Worm (Caenorhabditis elegans): ENCODE measurements around the gene T19C4.1.
A peak's percentile ranks its signal among the peaks of the same experiment; 100 is the strongest.

Gene T19C4.1

DNA sequence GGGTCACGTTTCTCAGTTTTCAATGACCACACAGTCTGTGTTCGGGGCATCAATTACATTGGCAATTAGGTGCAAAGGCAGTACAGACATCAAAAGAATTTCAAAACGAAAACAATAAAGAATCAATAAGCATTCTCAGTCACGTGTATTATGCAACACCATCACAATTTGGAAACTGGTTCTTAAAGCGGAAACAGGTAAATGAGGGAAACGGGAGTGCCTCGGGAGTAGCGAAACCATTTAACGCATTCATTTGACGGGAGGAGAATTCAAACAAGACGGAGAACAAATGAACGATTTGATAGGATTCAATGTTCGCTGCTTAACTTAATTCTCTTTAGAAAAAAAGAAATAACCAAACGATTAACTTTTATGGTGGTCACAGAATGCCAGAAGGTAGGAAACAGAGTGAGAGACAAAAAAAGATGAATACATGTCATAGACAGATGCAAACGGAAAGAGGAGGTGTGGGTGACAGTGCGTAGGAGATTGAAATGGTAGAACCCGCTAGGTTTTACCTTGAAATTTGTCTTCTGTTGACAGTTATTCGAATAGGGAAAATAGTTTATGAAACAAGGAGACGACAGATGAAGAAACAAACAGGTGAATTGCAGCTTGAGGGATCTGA lies 47.2 kb downstream of the T19C4.1 start (continued):
- TF ChIP-seq hpl-2 (GFP tag; optimal IDR thresholded peaks at IDR 0.05) = no peak
- TF ChIP-seq hlh-17 (GFP tag; optimal IDR thresholded peaks at IDR 0.05; ENCODE audit: borderline replicate concordance) = no peak
- TF ChIP-seq Y116A8C.19 (tag; optimal IDR thresholded peaks at IDR 0.05; ENCODE audit: borderline replicate concordance) = no peak
- TF ChIP-seq pqm-1 (tag; optimal IDR thresholded peaks at IDR 0.05) = no peak
- TF ChIP-seq C16A3.4 (tag; optimal IDR thresholded peaks at IDR 0.05) = peak; percentile 16
- TF ChIP-seq dpl-1 (GFP tag; optimal IDR thresholded peaks at IDR 0.05) = no peak
- no peak for TF ChIP-seq swsn-7 (tag; optimal IDR thresholded peaks at IDR 0.05)
- peak in 1 of 3 experiments; percentile 17 for TF ChIP-seq ceh-82 (tag; optimal IDR thresholded peaks at IDR 0.05)
- TF ChIP-seq unc-98 (GFP tag; IDR thresholded peaks at IDR 0.05) = no peak
- peak; percentile 28 for TF ChIP-seq mep-1 (tag; optimal IDR thresholded peaks at IDR 0.05)
- TF ChIP-seq ces-1 (GFP tag; optimal IDR thresholded peaks at IDR 0.05) = no peak
- peak in 1 of 2 experiments; percentile 21 for TF ChIP-seq lsy-2 (tag; optimal IDR thresholded peaks at IDR 0.05)
- TF ChIP-seq C34B4.2 (tag; optimal IDR thresholded peaks at IDR 0.05) = no peak
- no peak for TF ChIP-seq zag-1 (tag; optimal IDR thresholded peaks at IDR 0.05)
- no peak for TF ChIP-seq ceh-90 (tag; optimal IDR thresholded peaks at IDR 0.05)
- no peak for TF ChIP-seq ama-1 (optimal IDR thresholded peaks at IDR 0.05)
- no peak for TF ChIP-seq nhr-12 (tag; optimal IDR thresholded peaks at IDR 0.05)
- TF ChIP-seq nhr-19 (GFP tag; conservative IDR thresholded peaks at IDR 0.05) = no peak
- TF ChIP-seq nhr-237 (tag; optimal IDR thresholded peaks at IDR 0.05) = no peak
- TF ChIP-seq unc-62 (GFP tag; optimal IDR thresholded peaks at IDR 0.05) = no peak
- TF ChIP-seq ztf-4 (tag; optimal IDR thresholded peaks at IDR 0.05) = no peak
- no peak for TF ChIP-seq aha-1 (tag; optimal IDR thresholded peaks at IDR 0.05)
- TF ChIP-seq nhr-90 (tag; optimal IDR thresholded peaks at IDR 0.05; ENCODE audit: poor library complexity) = no peak
- TF ChIP-seq irx-1 (tag; optimal IDR thresholded peaks at IDR 0.05) = no peak
- no peak for TF ChIP-seq nhr-77 (tag; optimal IDR thresholded peaks at IDR 0.05)
- TF ChIP-seq lir-3 (tag; optimal IDR thresholded peaks at IDR 0.05; ENCODE audit: poor library complexity) = no peak
- TF ChIP-seq skn-1 (tag; optimal IDR thresholded peaks at IDR 0.05) = no peak
- TF ChIP-seq F16B12.6 (tag; optimal IDR thresholded peaks at IDR 0.05) = no peak
- TF ChIP-seq ztf-11 (tag; optimal IDR thresholded peaks at IDR 0.05) = no peak
- TF ChIP-seq nhr-71 (tag; optimal IDR thresholded peaks at IDR 0.05) = peak; percentile 48
- no peak for TF ChIP-seq lin-15B (tag; optimal IDR thresholded peaks at IDR 0.05)
- TF ChIP-seq fos-1 (tag; optimal IDR thresholded peaks at IDR 0.05) = no peak
- no peak for TF ChIP-seq isw-1 (GFP tag; IDR thresholded peaks at IDR 0.05)
- TF ChIP-seq grh-1 (GFP tag; IDR thresholded peaks at IDR 0.05) = peak; percentile 85
- TF ChIP-seq nhr-11 (tag; optimal IDR thresholded peaks at IDR 0.05) = no peak
- TF ChIP-seq snpc-4 (tag; optimal IDR thresholded peaks at IDR 0.05) = no peak
- TF ChIP-seq elt-3 (tag; optimal IDR thresholded peaks at IDR 0.05) = peak in 2 of 6 experiments; percentile 12 to 31
- peak; percentile 79 for TF ChIP-seq blmp-1 (tag; optimal IDR thresholded peaks at IDR 0.05)
- TF ChIP-seq ceh-88 (GFP tag; IDR thresholded peaks at IDR 0.05) = no peak
- no peak for TF ChIP-seq unc-86 (tag; optimal IDR thresholded peaks at IDR 0.05)

DNA sequence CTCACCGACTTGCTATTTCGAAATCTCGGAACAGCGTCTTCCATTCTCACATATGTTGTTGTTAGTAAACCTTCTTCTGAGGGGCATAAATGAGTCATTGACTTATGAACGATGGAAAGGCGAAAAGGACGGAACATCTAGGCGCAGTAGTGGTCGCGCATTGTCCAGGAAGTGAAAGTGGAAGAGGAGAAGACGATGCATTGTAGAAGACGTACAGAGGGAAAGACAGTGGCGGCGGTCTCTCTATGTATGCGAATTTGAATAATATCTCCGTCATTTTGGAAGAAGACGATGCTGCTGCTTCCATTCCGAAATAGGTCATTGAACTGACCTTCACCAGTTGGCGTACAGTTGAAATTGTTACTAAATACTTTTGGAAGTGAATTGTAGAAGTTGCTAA lies 48.6 kb downstream of the T19C4.1 start:
- no peak for TF ChIP-seq elt-3 (tag; optimal IDR thresholded peaks at IDR 0.05)
- TF ChIP-seq lin-13 (GFP tag; optimal IDR thresholded peaks at IDR 0.05) = no peak
- TF ChIP-seq blmp-1 (tag; optimal IDR thresholded peaks at IDR 0.05) = peak; percentile 95
- TF ChIP-seq tlp-1 (tag; optimal IDR thresholded peaks at IDR 0.05) = no peak
- peak in 1 of 3 experiments; percentile 8 for TF ChIP-seq ceh-82 (tag; optimal IDR thresholded peaks at IDR 0.05)
- TF ChIP-seq ztf-4 (tag; optimal IDR thresholded peaks at IDR 0.05) = no peak
- TF ChIP-seq unc-86 (tag; optimal IDR thresholded peaks at IDR 0.05) = no peak
- TF ChIP-seq zip-4 (GFP tag; optimal IDR thresholded peaks at IDR 0.05) = no peak
- TF ChIP-seq egl-27 (tag; optimal IDR thresholded peaks at IDR 0.05) = no peak
- TF ChIP-seq rnt-1 (tag; optimal IDR thresholded peaks at IDR 0.05) = no peak
- TF ChIP-seq tbx-2 (tag; optimal IDR thresholded peaks at IDR 0.05) = no peak
- TF ChIP-seq fkh-10 (GFP tag; optimal IDR thresholded peaks at IDR 0.05) = no peak
- no peak for TF ChIP-seq ceh-8 (GFP tag; optimal IDR thresholded peaks at IDR 0.05)
- TF ChIP-seq alr-1 (tag; optimal IDR thresholded peaks at IDR 0.05; ENCODE audit: borderline replicate concordance) = no peak
- no peak for TF ChIP-seq elt-2 (tag; optimal IDR thresholded peaks at IDR 0.05)
- no peak for TF ChIP-seq ama-1 (optimal IDR thresholded peaks at IDR 0.05)
- no peak for TF ChIP-seq nhr-76 (tag; optimal IDR thresholded peaks at IDR 0.05)
- no peak for TF ChIP-seq ets-5 (GFP tag; IDR thresholded peaks at IDR 0.05)
- no peak for TF ChIP-seq vab-15 (tag; optimal IDR thresholded peaks at IDR 0.05)
- no peak for TF ChIP-seq snpc-4 (tag; optimal IDR thresholded peaks at IDR 0.05)
- TF ChIP-seq mep-1 (tag; optimal IDR thresholded peaks at IDR 0.05) = peak; percentile 0

Data from whole organism, L1 larva.